Worm (Caenorhabditis elegans) whole organism, midembryonic: Measurements from ENCODE around the gene R09E10.1.

Source experiments
- T22C8.4 ChIP-seq: fragments of 200-800 bp; sonication (Bioruptor generic); IDR thresholded peaks from 2 replicates; pipeline ENCODE4 v1.3.6; 2022; ENCODE audit warnings: missing genetic modification characterization, missing compliant biosample characterization
- cog-1 ChIP-seq: sonication (generic microtip); optimal IDR thresholded peaks from 2 replicates; lab custom pipeline; 2016; ENCODE audit warnings: missing genetic modification characterization, missing compliant biosample characterization
- flt-1 ChIP-seq: fragments of 200-800 bp; sonication (Bioruptor generic); IDR thresholded peaks from 2 replicates; pipeline ENCODE4 v1.3.6; 2022; ENCODE audit warnings: missing genetic modification characterization, missing compliant biosample characterization
- klf-2 ChIP-seq: fragments of 200-800 bp; sonication (Bioruptor generic); conservative IDR thresholded peaks from 2 replicates; pipeline ENCODE4 v1.3.6; 2022; ENCODE audit warnings: missing genetic modification reagents, missing genetic modification characterization, missing compliant biosample characterization
- med-1 ChIP-seq: sonication (generic microtip); optimal IDR thresholded peaks from 2 replicates; lab custom pipeline; 2017; ENCODE audit warnings: missing genetic modification characterization, mild to moderate bottlenecking, missing compliant biosample characterization, antibody characterized with exemption, missing genetic modification reagents; ENCODE audit not compliant: insufficient read depth
- ref-1 ChIP-seq: fragments of 200-800 bp; sonication (Bioruptor generic); conservative IDR thresholded peaks from 2 replicates; pipeline ENCODE4 v1.3.6; 2022; ENCODE audit warnings: missing genetic modification reagents, missing genetic modification characterization, missing compliant biosample characterization
- tab-1 ChIP-seq: fragments of 200-800 bp; sonication (Bioruptor generic); IDR thresholded peaks from 2 replicates; pipeline ENCODE4 v1.3.6; 2022; ENCODE audit warnings: missing genetic modification characterization, missing compliant biosample characterization
- ztf-23 ChIP-seq: fragments of 200-800 bp; sonication (Bioruptor generic); IDR thresholded peaks from 2 replicates; pipeline ENCODE4 v1.3.6; 2022; ENCODE audit warnings: missing genetic modification reagents, missing genetic modification characterization, missing compliant biosample characterization
- ztf-29 ChIP-seq: fragments of 200-800 bp; sonication (Bioruptor generic); IDR thresholded peaks from 2 replicates; pipeline ENCODE4 v1.3.6; 2022; ENCODE audit warnings: missing genetic modification reagents, missing genetic modification characterization, missing compliant biosample characterization

DNA sequence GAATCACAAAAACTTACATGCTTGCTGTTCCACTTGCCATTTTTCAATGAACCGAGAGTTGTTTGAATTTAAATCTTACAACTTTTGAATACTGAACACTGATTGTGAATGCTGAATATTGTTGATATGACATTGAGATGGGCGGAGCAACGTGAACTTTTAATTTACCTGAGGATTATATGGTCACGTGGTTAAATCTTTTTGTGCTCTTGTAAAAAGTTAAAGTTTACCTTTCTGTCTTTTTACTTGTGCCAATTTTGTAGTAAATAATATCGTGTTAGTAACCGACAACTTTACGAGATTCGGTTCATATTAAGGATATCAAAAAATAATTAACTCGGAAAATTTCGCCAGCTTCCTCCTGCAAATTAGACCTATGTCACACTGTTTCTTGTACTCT lies 29.7 kb upstream of the R09E10.1 start, which contains the start of gene Y43C5B.2:
- TF ChIP-seq cog-1 (tag; lab: Kevin White, UChicago) = no peak
- TF ChIP-seq ztf-23 = no peak
- TF ChIP-seq tab-1 (GFP tag; lab: Robert Waterston, UW) = no peak
- no peak for TF ChIP-seq flt-1 (GFP tag; lab: Robert Waterston, UW)
- no peak for TF ChIP-seq klf-2 (GFP tag; lab: Robert Waterston, UW)
- no peak for TF ChIP-seq med-1
- no peak for TF ChIP-seq ztf-29
- no peak for TF ChIP-seq ref-1
- no peak for TF ChIP-seq T22C8.4 (GFP tag; lab: Robert Waterston, UW)
